Worm (Caenorhabditis elegans) whole organism, L3 larva: ENCODE data around the gene R07E5.15.

Experiments
- ZK546.5 ChIP-seq: sonication (generic microtip); optimal IDR thresholded peaks from 2 replicates; lab custom pipeline; 2017; ENCODE audit warnings: missing biosample characterization, missing genetic modification characterization
- aly-2 ChIP-seq: fragments of 150-350 bp; optimal IDR thresholded peaks from 2 replicates; lab custom pipeline; 2014; ENCODE audit warnings: missing biosample characterization, missing genetic modification characterization
- ama-1 ChIP-seq: fragments of 150-350 bp; optimal IDR thresholded peaks from 2 replicates; lab custom pipeline; 2018
- egl-5 ChIP-seq: fragments of 150-350 bp; optimal IDR thresholded peaks from 2 replicates; lab custom pipeline; 2017; ENCODE audit warnings: missing biosample characterization, missing genetic modification reagents, missing genetic modification characterization, inconsistent platforms
- jun-1 ChIP-seq: fragments of 150-350 bp; optimal IDR thresholded peaks from 2 replicates; lab custom pipeline; 2014; ENCODE audit warnings: missing biosample characterization, missing genetic modification reagents, missing genetic modification characterization
- lin-15B ChIP-seq: fragments of 150-350 bp; optimal IDR thresholded peaks from 2 replicates; lab custom pipeline; 2014; ENCODE audit warnings: missing biosample characterization, missing genetic modification characterization
- nhr-23 ChIP-seq: fragments of 150-350 bp; optimal IDR thresholded peaks from 2 replicates; lab custom pipeline; 2014; ENCODE audit warnings: missing biosample characterization, missing genetic modification reagents, missing genetic modification characterization
- nhr-237 ChIP-seq: fragments of 150-350 bp; optimal IDR thresholded peaks from 2 replicates; lab custom pipeline; 2014; ENCODE audit warnings: missing biosample characterization, missing genetic modification characterization
- nhr-28 ChIP-seq: fragments of 150-350 bp; optimal IDR thresholded peaks from 2 replicates; lab custom pipeline; 2014; ENCODE audit warnings: missing biosample characterization, missing genetic modification characterization
- snpc-4 ChIP-seq: fragments of 150-350 bp; optimal IDR thresholded peaks from 2 replicates; lab custom pipeline; 2014; ENCODE audit warnings: missing biosample characterization, missing genetic modification characterization
- zag-1 ChIP-seq: fragments of 150-350 bp; optimal IDR thresholded peaks from 2 replicates; lab custom pipeline; 2014; ENCODE audit warnings: missing biosample characterization, missing genetic modification characterization
- ztf-4 ChIP-seq: fragments of 150-350 bp; optimal IDR thresholded peaks from 2 replicates; lab custom pipeline; 2014; ENCODE audit warnings: missing biosample characterization, missing genetic modification characterization

DNA sequence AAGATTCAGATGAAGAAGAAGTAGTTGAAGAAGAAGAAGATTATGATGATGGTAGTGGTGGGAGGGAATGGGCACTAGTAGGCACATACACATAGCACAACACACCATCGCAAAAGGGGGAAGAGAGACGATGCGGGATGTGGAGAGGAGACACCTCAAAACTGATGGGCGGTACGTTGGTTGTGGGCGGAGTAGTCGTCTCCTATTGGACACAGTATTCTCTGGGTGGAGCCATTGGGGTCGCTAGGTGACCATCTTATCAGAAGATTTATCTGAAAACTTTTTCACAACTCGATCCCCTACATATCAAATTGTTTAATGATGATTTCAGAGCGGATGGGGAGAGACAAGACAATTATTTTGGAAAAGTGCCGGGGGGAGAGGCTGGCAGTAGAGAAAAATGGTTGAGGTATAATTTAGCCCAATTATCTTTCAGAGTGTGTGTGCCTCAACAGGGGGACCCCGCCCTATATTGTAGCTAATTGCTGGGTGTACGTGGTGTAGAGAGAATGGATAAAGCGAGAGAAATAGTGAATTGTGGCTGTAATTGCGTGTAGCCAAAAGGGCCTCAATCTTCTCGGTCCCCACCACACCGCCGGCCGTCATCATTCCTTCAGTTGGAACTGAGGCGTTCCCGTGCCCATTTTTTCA, 49.7 kb downstream of the R07E5.15 start:
- TF ChIP-seq egl-5 (tag; lab: Kevin White, UChicago) (no peak), zag-1 (tag; lab: Kevin White, UChicago) (no peak), snpc-4 (tag; lab: Kevin White, UChicago) (no peak), ama-1 (lab: Kevin White, UChicago) (no peak), nhr-237 (no peak), ZK546.5 (tag; lab: Kevin White, UChicago) (no peak), aly-2 (tag; lab: Kevin White, UChicago) (no peak), lin-15B (tag; lab: Kevin White, UChicago) (no peak), ztf-4 (tag; lab: Kevin White, UChicago) (no peak), nhr-28 (tag; lab: Kevin White, UChicago) (no peak), nhr-23 (peak; percentile 9), jun-1 (tag; lab: Kevin White, UChicago) (no peak)
